Fruit fly (Drosophila melanogaster) whole organism, embryonic: ENCODE measurements around the gene dpr15.
A peak's percentile ranks its signal among the peaks of the same experiment; 100 is the strongest.

Source experiments
- Asciz ChIP-seq: fragments of 200-800 bp; sonication (Bioruptor generic); optimal IDR thresholded peaks from 2 replicates; lab custom pipeline; 2017; ENCODE audit warnings: missing biosample characterization, mild to moderate bottlenecking, missing genetic modification characterization, missing genetic modification reagents
- BEAF-32 ChIP-seq: fragments of 200-800 bp; sonication (Bioruptor generic); optimal IDR thresholded peaks from 3 replicates; lab custom pipeline; 2017; ENCODE audit warnings: missing biosample characterization, missing genetic modification characterization, mild to moderate bottlenecking, moderate library complexity, missing genetic modification reagents
- Bdp1 ChIP-seq: fragments of 200-800 bp; sonication (Bioruptor generic); optimal IDR thresholded peaks from 3 replicates; lab custom pipeline; 2016; ENCODE audit warnings: missing biosample characterization, missing genetic modification characterization
- BtbVII ChIP-seq: fragments of 200-800 bp; sonication (Bioruptor generic); optimal IDR thresholded peaks from 3 replicates; lab custom pipeline; 2017; ENCODE audit warnings: missing biosample characterization, mild to moderate bottlenecking, missing genetic modification characterization
- C15 ChIP-seq: fragments of 200-800 bp; sonication (Bioruptor generic); IDR thresholded peaks from 3 replicates; pipeline ENCODE4 v1.3.6; 2022; ENCODE audit warnings: missing biosample characterization, missing genetic modification characterization
- CG10321 ChIP-seq: fragments of 200-800 bp; sonication (Bioruptor generic); IDR thresholded peaks from 2 replicates; pipeline ENCODE4 v1.3.6; 2022; ENCODE audit warnings: missing biosample characterization, missing genetic modification characterization
- CG11695 ChIP-seq: fragments of 200-800 bp; sonication (Bioruptor generic); IDR thresholded peaks from 3 replicates; pipeline ENCODE4 v1.3.6; 2022; ENCODE audit warnings: missing biosample characterization, missing genetic modification characterization
- CG14441 ChIP-seq: fragments of 200-800 bp; sonication (Bioruptor generic); IDR thresholded peaks from 2 replicates; pipeline ENCODE4 v1.3.6; 2022; ENCODE audit warnings: missing biosample characterization, missing genetic modification characterization
- CG14965 ChIP-seq: fragments of 200-800 bp; sonication (Bioruptor generic); optimal IDR thresholded peaks from 2 replicates; lab custom pipeline; 2016; ENCODE audit warnings: missing biosample characterization, missing genetic modification characterization, borderline replicate concordance
- CG15514 ChIP-seq: fragments of 200-800 bp; sonication (Bioruptor generic); optimal IDR thresholded peaks from 3 replicates; lab custom pipeline; 2017; ENCODE audit warnings: missing biosample characterization, missing genetic modification characterization, mild to moderate bottlenecking, moderate library complexity, missing genetic modification reagents
- CG1832 ChIP-seq: fragments of 200-800 bp; sonication (Bioruptor generic); optimal IDR thresholded peaks from 2 replicates; lab custom pipeline; 2017; ENCODE audit warnings: missing biosample characterization, mild to moderate bottlenecking, missing genetic modification characterization, inconsistent platforms
- CG18619 ChIP-seq: fragments of 200-800 bp; sonication (Bioruptor generic); optimal IDR thresholded peaks from 3 replicates; lab custom pipeline; 2017; ENCODE audit warnings: missing biosample characterization, mild to moderate bottlenecking, missing genetic modification characterization
- CG2875 ChIP-seq: fragments of 200-800 bp; sonication (Bioruptor generic); optimal IDR thresholded peaks from 2 replicates; lab custom pipeline; 2017; ENCODE audit warnings: missing biosample characterization, mild to moderate bottlenecking, missing genetic modification characterization, missing genetic modification reagents
- CG31388 ChIP-seq: fragments of 200-800 bp; sonication (Bioruptor generic); optimal IDR thresholded peaks from 2 replicates; lab custom pipeline; 2016; ENCODE audit warnings: missing biosample characterization, missing genetic modification characterization
- CG3281 ChIP-seq: fragments of 200-800 bp; sonication (Bioruptor generic); optimal IDR thresholded peaks from 3 replicates; lab custom pipeline; 2017; ENCODE audit warnings: missing biosample characterization, mild to moderate bottlenecking, missing genetic modification characterization
- CG33213 ChIP-seq: fragments of 200-800 bp; sonication (Bioruptor generic); optimal IDR thresholded peaks from 3 replicates; lab custom pipeline; 2016; ENCODE audit warnings: missing biosample characterization, missing genetic modification characterization
- CG4360 ChIP-seq: fragments of 200-800 bp; sonication (Bioruptor generic); IDR thresholded peaks from 2 replicates; pipeline ENCODE4 v1.3.6; 2022; ENCODE audit warnings: missing biosample characterization, missing genetic modification characterization
- CG43689 ChIP-seq: fragments of 200-800 bp; sonication (Bioruptor generic); IDR thresholded peaks from 2 replicates; pipeline ENCODE4 v1.3.6; 2022; ENCODE audit warnings: missing biosample characterization, missing genetic modification characterization
- CG6254 ChIP-seq: fragments of 200-800 bp; sonication (Bioruptor generic); optimal IDR thresholded peaks from 3 replicates; lab custom pipeline; 2017; ENCODE audit warnings: mild to moderate bottlenecking, missing biosample characterization, missing genetic modification reagents, missing genetic modification characterization
- CG6654 ChIP-seq: fragments of 200-800 bp; sonication (Bioruptor generic); optimal IDR thresholded peaks from 2 replicates; lab custom pipeline; 2017; ENCODE audit warnings: missing biosample characterization, mild to moderate bottlenecking, missing genetic modification characterization
- CG9932 ChIP-seq: fragments of 200-800 bp; sonication (Bioruptor generic); IDR thresholded peaks from 2 replicates; pipeline ENCODE4 v1.3.6; 2022; ENCODE audit warnings: missing biosample characterization, missing genetic modification characterization
- D ChIP-seq, 2 experiments: fragments of 200-800 bp in 1 of 2; fragments of >200 bp in 1 of 2; sonication (Bioruptor generic) in 1 of 2; optimal IDR thresholded peaks; 2 replicates in 1 of 2; 3 replicates in 1 of 2; lab custom pipeline; 2017; ENCODE audit warnings: mild to moderate bottlenecking in 1 of 2, missing biosample characterization in 1 of 2, missing genetic modification characterization in 1 of 2, missing genetic modification reagents in 1 of 2
- HLH4C ChIP-seq: fragments of 200-800 bp; sonication (Bioruptor generic); IDR thresholded peaks from 3 replicates; pipeline ENCODE4 v1.3.6; 2022; ENCODE audit warnings: missing biosample characterization, missing genetic modification characterization; ENCODE audit not compliant: partially characterized antibody
- Lhr ChIP-seq: fragments of 200-800 bp; sonication (Bioruptor generic); optimal IDR thresholded peaks from 3 replicates; lab custom pipeline; 2017; ENCODE audit warnings: mild to moderate bottlenecking, missing biosample characterization, missing genetic modification reagents, missing genetic modification characterization
- Myb ChIP-seq: fragments of 200-800 bp; sonication (Bioruptor generic); optimal IDR thresholded peaks from 2 replicates; lab custom pipeline; 2016; ENCODE audit warnings: missing biosample characterization, missing genetic modification characterization
- Neu2 ChIP-seq: fragments of 200-800 bp; sonication (Bioruptor generic); optimal IDR thresholded peaks from 3 replicates; lab custom pipeline; 2016; ENCODE audit warnings: missing biosample characterization, missing genetic modification characterization, borderline replicate concordance
- Sox102F ChIP-seq: fragments of 200-800 bp; sonication (Bioruptor generic); optimal IDR thresholded peaks from 2 replicates; lab custom pipeline; 2018; ENCODE audit warnings: missing biosample characterization, mild to moderate bottlenecking, missing genetic modification characterization, moderate library complexity
- Sry-β ChIP-seq: fragments of 200-800 bp; sonication (Bioruptor generic); optimal IDR thresholded peaks from 2 replicates; lab custom pipeline; 2018; ENCODE audit warnings: missing biosample characterization, mild to moderate bottlenecking, missing genetic modification characterization, moderate library complexity
- ash1 ChIP-seq: fragments of 200-800 bp; sonication (Bioruptor generic); optimal IDR thresholded peaks from 2 replicates; lab custom pipeline; 2018; ENCODE audit warnings: missing biosample characterization, mild to moderate bottlenecking, missing genetic modification characterization
- az2 ChIP-seq: fragments of 200-800 bp; sonication (Bioruptor generic); optimal IDR thresholded peaks from 3 replicates; lab custom pipeline; 2016; ENCODE audit warnings: missing biosample characterization, missing genetic modification characterization
- bab2 ChIP-seq: fragments of 200-800 bp; sonication (Bioruptor generic); optimal IDR thresholded peaks from 2 replicates; lab custom pipeline; 2016; ENCODE audit warnings: missing biosample characterization, missing genetic modification characterization
- bowl ChIP-seq: fragments of 200-800 bp; sonication (Bioruptor generic); IDR thresholded peaks from 2 replicates; pipeline ENCODE4 v1.3.6; 2022; ENCODE audit warnings: missing biosample characterization, missing genetic modification characterization
- corto ChIP-seq: fragments of 200-800 bp; sonication (Bioruptor generic); optimal IDR thresholded peaks from 2 replicates; lab custom pipeline; 2016; ENCODE audit warnings: missing biosample characterization, mild to moderate bottlenecking, missing genetic modification characterization, moderate library complexity
- en ChIP-seq: fragments of 200-800 bp; sonication (Bioruptor generic); optimal IDR thresholded peaks from 2 replicates; lab custom pipeline; 2016; ENCODE audit warnings: missing biosample characterization, missing genetic modification characterization
- fru ChIP-seq: fragments of >200 bp; optimal IDR thresholded peaks from 2 replicates; lab custom pipeline; 2017
- hth ChIP-seq: fragments of >200 bp; optimal IDR thresholded peaks from 2 replicates; lab custom pipeline; 2017; ENCODE audit warnings: inconsistent platforms
- insv ChIP-seq, 2 experiments: fragments of 200-800 bp; sonication (Bioruptor generic); optimal IDR thresholded peaks; 3 replicates each; lab custom pipeline; 2016 to 2018; ENCODE audit warnings: missing biosample characterization in 2 of 2, missing genetic modification characterization in 2 of 2
- klu ChIP-seq: fragments of 200-800 bp; sonication (Bioruptor generic); IDR thresholded peaks from 2 replicates; pipeline ENCODE4 v1.3.6; 2022; ENCODE audit warnings: missing biosample characterization, missing genetic modification characterization
- pb ChIP-seq: fragments of 200-800 bp; sonication (Bioruptor generic); optimal IDR thresholded peaks from 3 replicates; lab custom pipeline; 2016; ENCODE audit warnings: missing biosample characterization, missing genetic modification characterization
- pfk ChIP-seq: fragments of 200-800 bp; sonication (Bioruptor generic); optimal IDR thresholded peaks from 2 replicates; lab custom pipeline; 2018; ENCODE audit warnings: missing biosample characterization, mild to moderate bottlenecking, missing genetic modification characterization, moderate library complexity
- ranshi ChIP-seq: fragments of 200-800 bp; sonication (Bioruptor generic); IDR thresholded peaks from 2 replicates; pipeline ENCODE4 v1.3.6; 2022; ENCODE audit warnings: missing biosample characterization, missing genetic modification characterization
- scrt ChIP-seq: fragments of 200-800 bp; sonication (Bioruptor generic); optimal IDR thresholded peaks from 2 replicates; lab custom pipeline; 2018; ENCODE audit warnings: missing biosample characterization, mild to moderate bottlenecking, missing genetic modification characterization, moderate library complexity
- seq ChIP-seq: fragments of 200-800 bp; sonication (Bioruptor generic); IDR thresholded peaks from 2 replicates; pipeline ENCODE4 v1.3.6; 2022; ENCODE audit warnings: missing biosample characterization, missing genetic modification characterization
- sima ChIP-seq: fragments of 200-800 bp; sonication (Bioruptor generic); optimal IDR thresholded peaks from 2 replicates; lab custom pipeline; 2016; ENCODE audit warnings: missing biosample characterization, missing genetic modification characterization
- stwl ChIP-seq: fragments of 200-800 bp; sonication (Bioruptor generic); optimal IDR thresholded peaks from 3 replicates; lab custom pipeline; 2018; ENCODE audit warnings: missing biosample characterization, mild to moderate bottlenecking, missing genetic modification characterization, moderate library complexity
- tio ChIP-seq: fragments of 200-800 bp; sonication (Bioruptor generic); optimal IDR thresholded peaks from 2 replicates; lab custom pipeline; 2017; ENCODE audit warnings: missing biosample characterization, missing genetic modification characterization, inconsistent platforms
- trh ChIP-seq: fragments of 200-800 bp; sonication (Bioruptor generic); optimal IDR thresholded peaks from 2 replicates; lab custom pipeline; 2016; ENCODE audit warnings: missing biosample characterization, missing genetic modification characterization
- tup ChIP-seq: fragments of 200-800 bp; sonication (Bioruptor generic); optimal IDR thresholded peaks from 2 replicates; lab custom pipeline; 2016; ENCODE audit warnings: missing biosample characterization, mild to moderate bottlenecking, missing genetic modification characterization, moderate library complexity
- yki ChIP-seq: fragments of >200 bp; optimal IDR thresholded peaks from 3 replicates; lab custom pipeline; 2018
- zfh1 ChIP-seq: fragments of 200-800 bp; sonication (Bioruptor generic); IDR thresholded peaks from 3 replicates; pipeline ENCODE4 v1.3.6; 2022; ENCODE audit warnings: missing biosample characterization, missing genetic modification characterization
- zfh2 ChIP-seq: fragments of 200-800 bp; sonication (Bioruptor generic); optimal IDR thresholded peaks from 2 replicates; lab custom pipeline; 2016; ENCODE audit warnings: missing biosample characterization, missing genetic modification characterization

dpr15 gene

dm6 chr3R:12121161-12121560 is 37.2 kb downstream of the dpr15 start (continued):
- peak; percentile 78 for TF ChIP-seq CG3281 (GFP tag; lab: Kevin White, UChicago)
- TF ChIP-seq Sry-β, result peak; percentile 37
- peak; percentile 42 for TF ChIP-seq CG6254 (GFP tag; lab: Kevin White, UChicago)
- no peak for TF ChIP-seq hth (lab: Kevin White, UChicago)
- TF ChIP-seq trh (GFP tag; lab: Kevin White, UChicago), result peak; percentile 95
- TF ChIP-seq Neu2 (GFP tag; lab: Kevin White, UChicago), result peak; percentile 58
- TF ChIP-seq CG18619 (GFP tag; lab: Kevin White, UChicago), result peak; percentile 91
- TF ChIP-seq zfh1 (GFP tag; lab: Robert Waterston, UW), result peak; percentile 96
- peak; percentile 27 for TF ChIP-seq BtbVII
- peak in 1 of 2 experiments; percentile 42 for TF ChIP-seq insv (GFP tag; optimal IDR thresholded peaks at IDR 0.05; lab: Kevin White, UChicago)
- TF ChIP-seq CG11695, result peak; percentile 71; the same call in 2 of the 3 replicates
- TF ChIP-seq CG15514 (GFP tag; lab: Kevin White, UChicago), result peak; percentile 70
- TF ChIP-seq CG33213 (GFP tag; lab: Kevin White, UChicago), result peak; percentile 94
- peak; percentile 81 for TF ChIP-seq Bdp1 (GFP tag; lab: Kevin White, UChicago)
- TF ChIP-seq pb (GFP tag; lab: Kevin White, UChicago), result peak; percentile 91
- peak; percentile 98 for TF ChIP-seq stwl (tag; lab: Kevin White, UChicago)
- TF ChIP-seq yki (lab: Kevin White, UChicago), result no peak
- TF ChIP-seq tio (GFP tag; lab: Kevin White, UChicago), result peak; percentile 87
- peak; percentile 3 for TF ChIP-seq BEAF-32 (GFP tag; lab: Kevin White, UChicago)
- peak; percentile 83 for TF ChIP-seq Myb
- peak; percentile 89 for TF ChIP-seq az2 (GFP tag; lab: Kevin White, UChicago)
- peak; percentile 92 for TF ChIP-seq zfh2 (GFP tag; lab: Kevin White, UChicago)
- TF ChIP-seq scrt (GFP tag; lab: Kevin White, UChicago), result peak; percentile 61
- TF ChIP-seq CG10321 (GFP tag; lab: Robert Waterston, UW), result peak; percentile 79
- TF ChIP-seq CG1832 (GFP tag; lab: Kevin White, UChicago), result no peak
- no peak for TF ChIP-seq corto (GFP tag; lab: Kevin White, UChicago)
- peak; percentile 86 for TF ChIP-seq CG2875 (GFP tag; lab: Kevin White, UChicago)
- TF ChIP-seq sima (GFP tag; lab: Kevin White, UChicago), result peak; percentile 81
- peak; percentile 79 for TF ChIP-seq Lhr (GFP tag; lab: Kevin White, UChicago)
- TF ChIP-seq en (GFP tag; lab: Kevin White, UChicago), result peak; percentile 87
- peak; percentile 96 for TF ChIP-seq ranshi (GFP tag; lab: Robert Waterston, UW)
- TF ChIP-seq D (optimal IDR thresholded peaks at IDR 0.05; lab: Kevin White, UChicago), result no peak
- TF ChIP-seq D (GFP tag; optimal IDR thresholded peaks at IDR 0.05; lab: Kevin White, UChicago), result peak; percentile 83
- TF ChIP-seq CG43689 (GFP tag; lab: Robert Waterston, UW), result peak; percentile 85
- TF ChIP-seq CG14441, result peak; percentile 93
- peak; percentile 73 for TF ChIP-seq seq
- TF ChIP-seq CG4360 (GFP tag; lab: Robert Waterston, UW), result 0 out of 2 replicates have a peak, but pooled peaks have one; percentile 13
- peak; percentile 79 for TF ChIP-seq CG14965
- TF ChIP-seq klu, result peak; percentile 94
- peak; percentile 80 for TF ChIP-seq CG6654 (GFP tag; lab: Kevin White, UChicago)
- TF ChIP-seq Sox102F (GFP tag; lab: Kevin White, UChicago), result peak; percentile 77
- peak; percentile 54; the same call in 2 of the 3 replicates for TF ChIP-seq HLH4C (GFP tag; lab: Robert Waterston, UW)
- peak; percentile 87 for TF ChIP-seq bab2 (GFP tag; lab: Kevin White, UChicago)
- TF ChIP-seq C15 (GFP tag; lab: Robert Waterston, UW), result peak; percentile 94
- no peak for TF ChIP-seq fru (lab: Kevin White, UChicago)
- TF ChIP-seq ash1 (GFP tag; lab: Kevin White, UChicago), result peak; percentile 69
- TF ChIP-seq tup (GFP tag; lab: Kevin White, UChicago), result peak; percentile 52
- TF ChIP-seq bowl (GFP tag; lab: Robert Waterston, UW), result peak; percentile 76
- TF ChIP-seq CG31388 (GFP tag; lab: Kevin White, UChicago), result peak; percentile 38
- peak; percentile 52 for TF ChIP-seq pfk (GFP tag; lab: Kevin White, UChicago)
- TF ChIP-seq CG9932, result peak; percentile 95
- peak; percentile 73 for TF ChIP-seq Asciz (GFP tag; lab: Kevin White, UChicago)
